Worm (Caenorhabditis elegans) whole organism, young adult: Measurements from ENCODE around the gene ZK1307.3.

Experiments used
- B0019.2 ChIP-seq: fragments of 200-800 bp; sonication (Bioruptor generic); conservative IDR thresholded peaks from 2 replicates; pipeline ENCODE4 v1.3.6; 2022; ENCODE audit warnings: missing genetic modification reagents, missing genetic modification characterization, missing compliant biosample characterization
- B0035.1 ChIP-seq: sonication (generic microtip); optimal IDR thresholded peaks from 2 replicates; lab custom pipeline; 2016; ENCODE audit warnings: missing genetic modification characterization, mild to moderate bottlenecking, missing compliant biosample characterization, missing genotype, missing genetic modification reagents
- B0261.1 ChIP-seq: sonication (generic microtip); optimal IDR thresholded peaks from 2 replicates; lab custom pipeline; 2016; ENCODE audit warnings: mild to moderate bottlenecking, missing genetic modification characterization, moderate library complexity, missing compliant biosample characterization
- C17E4.6 ChIP-seq: fragments of 200-800 bp; sonication (Bioruptor generic); IDR thresholded peaks from 2 replicates; pipeline ENCODE4 v1.3.6; 2022; ENCODE audit warnings: missing genetic modification reagents, missing genetic modification characterization, missing compliant biosample characterization
- D2030.7 ChIP-seq: fragments of 200-800 bp; sonication (Bioruptor generic); IDR thresholded peaks from 2 replicates; pipeline ENCODE4 v1.3.6; 2022; ENCODE audit warnings: missing genetic modification reagents, missing genetic modification characterization, missing compliant biosample characterization
- F22D6.2 ChIP-seq: sonication (generic microtip); optimal IDR thresholded peaks from 2 replicates; lab custom pipeline; 2016; ENCODE audit warnings: mild to moderate bottlenecking, missing genetic modification characterization, missing compliant biosample characterization
- F33H1.4 ChIP-seq: fragments of 200-800 bp; sonication (Bioruptor generic); IDR thresholded peaks from 2 replicates; pipeline ENCODE4 v1.3.6; 2022; ENCODE audit warnings: missing genetic modification reagents, missing genetic modification characterization, missing compliant biosample characterization
- F49E8.2 ChIP-seq: sonication (generic microtip); optimal IDR thresholded peaks from 3 replicates; lab custom pipeline; 2017; ENCODE audit warnings: missing genetic modification characterization, mild to moderate bottlenecking, missing compliant biosample characterization, antibody characterized with exemption, moderate library complexity; ENCODE audit not compliant: insufficient read depth
- F52B5.7 ChIP-seq: sonication (generic microtip); optimal IDR thresholded peaks from 2 replicates; lab custom pipeline; 2016; ENCODE audit warnings: mild to moderate bottlenecking, missing genetic modification characterization, missing compliant biosample characterization
- K11D2.4 ChIP-seq: fragments of 200-800 bp; sonication (Bioruptor generic); IDR thresholded peaks from 2 replicates; pipeline ENCODE4 v1.3.6; 2022; ENCODE audit warnings: missing genetic modification reagents, missing genetic modification characterization, missing compliant biosample characterization
- T07F8.4 ChIP-seq: sonication (generic microtip); optimal IDR thresholded peaks from 2 replicates; lab custom pipeline; 2016; ENCODE audit warnings: mild to moderate bottlenecking, missing genetic modification characterization, moderate library complexity, missing compliant biosample characterization
- Y67H2A.10 ChIP-seq: fragments of 200-800 bp; sonication (Bioruptor generic); conservative IDR thresholded peaks from 2 replicates; pipeline ENCODE4 v1.3.6; 2022; ENCODE audit warnings: missing genetic modification reagents, missing genetic modification characterization, missing compliant biosample characterization
- Y79H2A.3 ChIP-seq: fragments of 200-800 bp; sonication (Bioruptor generic); conservative IDR thresholded peaks from 2 replicates; pipeline ENCODE4 v1.3.6; 2022; ENCODE audit warnings: missing genetic modification reagents, missing genetic modification characterization, missing compliant biosample characterization
- ZK185.1 ChIP-seq: sonication (generic microtip); optimal IDR thresholded peaks from 2 replicates; lab custom pipeline; 2016; ENCODE audit warnings: mild to moderate bottlenecking, missing genetic modification characterization, missing compliant biosample characterization; ENCODE audit not compliant: poor library complexity, severe bottlenecking
- akir-1 ChIP-seq: fragments of 200-800 bp; sonication (Bioruptor generic); optimal IDR thresholded peaks from 2 replicates; lab custom pipeline; 2018; ENCODE audit warnings: mild to moderate bottlenecking, missing genetic modification characterization, moderate library complexity, missing compliant biosample characterization
- aptf-2 ChIP-seq: fragments of 200-800 bp; sonication (Bioruptor generic); conservative IDR thresholded peaks from 2 replicates; pipeline ENCODE4 v1.3.6; 2022; ENCODE audit warnings: missing genetic modification reagents, missing genetic modification characterization, missing compliant biosample characterization
- aptf-3 ChIP-seq: fragments of 200-800 bp; sonication (Bioruptor generic); IDR thresholded peaks from 2 replicates; pipeline ENCODE4 v1.3.6; 2022; ENCODE audit warnings: missing genetic modification characterization, missing compliant biosample characterization
- attf-3 ChIP-seq: fragments of 200-800 bp; sonication (Bioruptor generic); conservative IDR thresholded peaks from 2 replicates; pipeline ENCODE4 v1.3.6; 2022; ENCODE audit warnings: missing genetic modification reagents, missing genetic modification characterization, missing compliant biosample characterization
- attf-5 ChIP-seq: fragments of 200-800 bp; sonication (Bioruptor generic); optimal IDR thresholded peaks from 2 replicates; lab custom pipeline; 2018; ENCODE audit warnings: mild to moderate bottlenecking, missing genetic modification characterization, missing compliant biosample characterization
- attf-6 ChIP-seq: fragments of 200-800 bp; sonication (Bioruptor generic); IDR thresholded peaks from 2 replicates; pipeline ENCODE4 v1.3.6; 2022; ENCODE audit warnings: missing genetic modification reagents, missing genetic modification characterization, missing compliant biosample characterization
- bed-1 ChIP-seq: fragments of 200-800 bp; sonication (Bioruptor generic); IDR thresholded peaks from 2 replicates; pipeline ENCODE4 v1.3.6; 2022; ENCODE audit warnings: missing genetic modification reagents, missing genetic modification characterization, missing compliant biosample characterization
- cebp-1 ChIP-seq, 2 experiments: fragments of 200-800 bp in 1 of 2; sonication (Bioruptor generic) in 1 of 2; sonication (generic microtip) in 1 of 2; IDR thresholded peaks in 1 of 2; optimal IDR thresholded peaks in 1 of 2; 2 replicates each; pipeline versions ENCODE4 v1.3.6 to Lab custom; 2017 to 2022; ENCODE audit warnings: missing compliant biosample characterization in 2 of 2, missing genetic modification characterization in 2 of 2, mild to moderate bottlenecking in 1 of 2, missing genetic modification reagents in 1 of 2, moderate library complexity in 1 of 2
- ceh-27 ChIP-seq: fragments of 200-800 bp; sonication (Bioruptor generic); optimal IDR thresholded peaks from 2 replicates; lab custom pipeline; 2018; ENCODE audit warnings: mild to moderate bottlenecking, missing genetic modification characterization, moderate library complexity, missing compliant biosample characterization
- ceh-91 ChIP-seq: fragments of 200-800 bp; sonication (Bioruptor generic); IDR thresholded peaks from 2 replicates; pipeline ENCODE4 v1.3.6; 2022; ENCODE audit warnings: missing genetic modification reagents, missing genetic modification characterization, missing compliant biosample characterization
- dox-1 ChIP-seq: fragments of 200-800 bp; sonication (Bioruptor generic); IDR thresholded peaks from 2 replicates; pipeline ENCODE4 v1.3.6; 2022; ENCODE audit warnings: missing genetic modification reagents, missing genetic modification characterization, missing compliant biosample characterization
- ekl-4 ChIP-seq: fragments of 200-800 bp; sonication (Bioruptor generic); IDR thresholded peaks from 2 replicates; pipeline ENCODE4 v1.3.6; 2022; ENCODE audit warnings: missing genetic modification reagents, missing genetic modification characterization, missing compliant biosample characterization
- fkh-3 ChIP-seq: sonication (generic microtip); optimal IDR thresholded peaks from 2 replicates; lab custom pipeline; 2016; ENCODE audit warnings: mild to moderate bottlenecking, missing genetic modification characterization, missing compliant biosample characterization
- hlh-12 ChIP-seq: sonication (generic microtip); optimal IDR thresholded peaks from 2 replicates; lab custom pipeline; 2016; ENCODE audit warnings: missing genetic modification characterization, missing compliant biosample characterization
- let-607 ChIP-seq, 2 experiments: fragments of 200-800 bp in 1 of 2; sonication (Bioruptor generic) in 1 of 2; sonication (generic microtip) in 1 of 2; optimal IDR thresholded peaks; 2 replicates each; lab custom pipeline; 2016 to 2018; ENCODE audit warnings: mild to moderate bottlenecking in 2 of 2, missing compliant biosample characterization in 2 of 2, missing genetic modification characterization in 2 of 2, moderate library complexity in 2 of 2, missing genotype in 1 of 2
- lin-35 ChIP-seq, 3 experiments: fragments of 150-350 bp in 2 of 3; sonication (generic microtip) in 1 of 3; optimal IDR thresholded peaks; 2 replicates each; lab custom pipeline; 2014 to 2018; ENCODE audit warnings: missing biosample characterization in 3 of 3, missing genetic modification characterization in 3 of 3, missing genetic modification reagents in 3 of 3
- lin-40 ChIP-seq: sonication (generic microtip); optimal IDR thresholded peaks from 2 replicates; lab custom pipeline; 2016; ENCODE audit warnings: missing genetic modification characterization, mild to moderate bottlenecking, missing compliant biosample characterization, missing genotype, missing genetic modification reagents
- lir-1 ChIP-seq: fragments of 200-800 bp; sonication (Bioruptor generic); conservative IDR thresholded peaks from 2 replicates; pipeline ENCODE4 v1.3.6; 2022; ENCODE audit warnings: missing genetic modification reagents, missing genetic modification characterization, missing compliant biosample characterization
- madf-3 ChIP-seq: fragments of 200-800 bp; sonication (Bioruptor generic); IDR thresholded peaks from 2 replicates; pipeline ENCODE4 v1.3.6; 2022; ENCODE audit warnings: missing genetic modification reagents, missing genetic modification characterization, missing compliant biosample characterization
- madf-8 ChIP-seq: fragments of 200-800 bp; sonication (Bioruptor generic); conservative IDR thresholded peaks from 2 replicates; pipeline ENCODE4 v1.3.6; 2022; ENCODE audit warnings: missing genetic modification reagents, missing genetic modification characterization, missing compliant biosample characterization
- mel-28 ChIP-seq: sonication (generic microtip); optimal IDR thresholded peaks from 2 replicates; lab custom pipeline; 2016; ENCODE audit warnings: borderline replicate concordance, mild to moderate bottlenecking, missing genetic modification characterization, missing compliant biosample characterization
- mxl-1 ChIP-seq: sonication (generic microtip); optimal IDR thresholded peaks from 2 replicates; lab custom pipeline; 2016; ENCODE audit warnings: missing genetic modification characterization, missing compliant biosample characterization
- nfya-1 ChIP-seq: sonication (generic microtip); optimal IDR thresholded peaks from 2 replicates; lab custom pipeline; 2017; ENCODE audit warnings: antibody characterized with exemption, missing compliant biosample characterization, missing genetic modification characterization, borderline replicate concordance; ENCODE audit not compliant: insufficient read depth
- nfyb-1 ChIP-seq: fragments of 200-800 bp; sonication (Bioruptor generic); IDR thresholded peaks from 2 replicates; pipeline ENCODE4 v1.3.6; 2022; ENCODE audit warnings: missing genetic modification reagents, missing genetic modification characterization, missing compliant biosample characterization
- nhr-27 ChIP-seq: fragments of 200-800 bp; sonication (Bioruptor generic); optimal IDR thresholded peaks from 2 replicates; lab custom pipeline; 2018; ENCODE audit warnings: mild to moderate bottlenecking, missing genetic modification characterization, moderate library complexity, missing compliant biosample characterization
- pha-4 ChIP-seq: fragments of 150-350 bp; sonication (generic microtip); optimal IDR thresholded peaks from 2 replicates; lab custom pipeline; 2014; ENCODE audit warnings: missing biosample characterization, missing genetic modification reagents, missing genetic modification characterization
- rcor-1 ChIP-seq: fragments of 200-800 bp; sonication (Bioruptor generic); IDR thresholded peaks from 2 replicates; pipeline ENCODE4 v1.3.6; 2022; ENCODE audit warnings: missing genetic modification reagents, missing genetic modification characterization, missing compliant biosample characterization
- rec-8 ChIP-seq, 2 experiments: sonication (generic microtip); optimal IDR thresholded peaks; 2 replicates each; lab custom pipeline; 2016; ENCODE audit warnings: mild to moderate bottlenecking in 2 of 2, missing genetic modification characterization in 2 of 2, missing genetic modification reagents in 2 of 2, missing genotype in 2 of 2, missing biosample characterization in 1 of 2, missing compliant biosample characterization in 1 of 2, moderate library complexity in 1 of 2
- sdz-38 ChIP-seq: sonication (generic microtip); optimal IDR thresholded peaks from 2 replicates; lab custom pipeline; 2016; ENCODE audit warnings: missing genotype, missing genetic modification characterization, missing compliant biosample characterization
- snpc-1.1 ChIP-seq: sonication (generic microtip); optimal IDR thresholded peaks from 2 replicates; lab custom pipeline; 2017; ENCODE audit warnings: missing genetic modification characterization, mild to moderate bottlenecking, missing compliant biosample characterization, antibody characterized with exemption, moderate library complexity, missing genotype, missing genetic modification reagents; ENCODE audit not compliant: insufficient read depth
- unc-62 ChIP-seq: fragments of 150-350 bp; optimal IDR thresholded peaks from 2 replicates; lab custom pipeline; 2014; ENCODE audit warnings: missing biosample characterization, missing genetic modification reagents, missing genetic modification characterization
- zfh-2 ChIP-seq: fragments of 200-800 bp; sonication (Bioruptor generic); conservative IDR thresholded peaks from 2 replicates; pipeline ENCODE4 v1.3.6; 2022; ENCODE audit warnings: missing genetic modification reagents, missing genetic modification characterization, missing compliant biosample characterization
- ztf-3 ChIP-seq: fragments of 200-800 bp; sonication (Bioruptor generic); optimal IDR thresholded peaks from 2 replicates; lab custom pipeline; 2018; ENCODE audit warnings: mild to moderate bottlenecking, missing genetic modification characterization, missing compliant biosample characterization

ZK1307.3 gene

ce11 chrII:9621913-9622348, 30.9 kb downstream of the ZK1307.3 start (continued):
- TF ChIP-seq F22D6.2 (no peak), ztf-3 (GFP tag; lab: Kevin White, UChicago) (no peak), C17E4.6 (GFP tag; lab: Robert Waterston, UW) (no peak), bed-1 (no peak), madf-8 (no peak), lir-1 (GFP tag; lab: Robert Waterston, UW) (no peak; the same call in 1 of the 2 replicates), akir-1 (GFP tag; lab: Kevin White, UChicago) (peak; percentile 6), F33H1.4 (no peak), lin-40 (tag; lab: Kevin White, UChicago) (no peak), rcor-1 (no peak), F52B5.7 (tag; lab: Kevin White, UChicago) (no peak), snpc-1.1 (tag; lab: Kevin White, UChicago) (no peak), dox-1 (GFP tag; lab: Robert Waterston, UW) (peak; percentile 45; the same call in 1 of the 2 replicates), cebp-1 (GFP tag; IDR thresholded peaks at IDR 0.05; lab: Robert Waterston, UW) (peak; percentile 69), cebp-1 (tag; optimal IDR thresholded peaks at IDR 0.05; lab: Kevin White, UChicago) (peak; percentile 82), ceh-91 (no peak), mxl-1 (tag; lab: Kevin White, UChicago) (no peak), pha-4 (no peak), ZK185.1 (tag; lab: Kevin White, UChicago) (no peak), madf-3 (GFP tag; lab: Robert Waterston, UW) (no peak), nfyb-1 (GFP tag; lab: Robert Waterston, UW) (no peak), zfh-2 (no peak), fkh-3 (tag; lab: Kevin White, UChicago) (no peak), B0019.2 (GFP tag; lab: Robert Waterston, UW) (no peak), B0261.1 (tag; lab: Kevin White, UChicago) (no peak), D2030.7 (GFP tag; lab: Robert Waterston, UW) (no peak), lin-35 (GFP tag; optimal IDR thresholded peaks at IDR 0.05; lab: Kevin White, UChicago) (no peak), aptf-2 (GFP tag; lab: Robert Waterston, UW) (no peak), aptf-3 (no peak), mel-28 (tag; lab: Kevin White, UChicago) (no peak), rec-8 (tag; optimal IDR thresholded peaks at IDR 0.05; lab: Kevin White, UChicago) (no peak), unc-62 (GFP tag; lab: Kevin White, UChicago) (peak; percentile 96), let-607 (tag; optimal IDR thresholded peaks at IDR 0.05; lab: Kevin White, UChicago) (peak; percentile 95 to 97), hlh-12 (tag; lab: Kevin White, UChicago) (no peak)

ce11 chrII:9621121-9621520, 31.7 kb downstream of the ZK1307.3 start:
- TF ChIP-seq sdz-38 (tag; lab: Kevin White, UChicago), result no peak
- no peak for TF ChIP-seq B0035.1 (tag; lab: Kevin White, UChicago)
- no peak for TF ChIP-seq F49E8.2 (tag; lab: Kevin White, UChicago)
- TF ChIP-seq attf-3 (GFP tag; lab: Robert Waterston, UW), result no peak
- no peak for TF ChIP-seq lin-35 (GFP tag; optimal IDR thresholded peaks at IDR 0.05; lab: Kevin White, UChicago)
- no peak for TF ChIP-seq T07F8.4
- TF ChIP-seq nfya-1 (tag; lab: Kevin White, UChicago), result no peak
- TF ChIP-seq ekl-4 (GFP tag; lab: Robert Waterston, UW), result peak; percentile 27; the same call in 1 of the 2 replicates
- TF ChIP-seq Y67H2A.10 (GFP tag; lab: Robert Waterston, UW), result no peak
- no peak for TF ChIP-seq nhr-27 (tag; lab: Kevin White, UChicago)
- TF ChIP-seq snpc-1.1 (tag; lab: Kevin White, UChicago), result no peak
- TF ChIP-seq lin-40 (tag; lab: Kevin White, UChicago), result no peak
- TF ChIP-seq Y79H2A.3 (GFP tag; lab: Robert Waterston, UW), result no peak
- TF ChIP-seq ceh-27 (GFP tag; lab: Kevin White, UChicago), result no peak
- no peak for TF ChIP-seq attf-5 (GFP tag; lab: Kevin White, UChicago)
- TF ChIP-seq K11D2.4, result no peak
- no peak for TF ChIP-seq attf-6
